Fruit fly (Drosophila melanogaster): ENCODE data around the gene CG46468.

dm6 chr2L:9594625-9595300, 29.5 kb upstream of the CG46468 start:
- TF ChIP-seq CG10348 (GFP tag; IDR thresholded peaks at IDR 0.05) (no peak), CG8301 (tag; optimal IDR thresholded peaks at IDR 0.05) (no peak), Pif1A (GFP tag; optimal IDR thresholded peaks at IDR 0.05) (no peak), CG34367 (tag; optimal IDR thresholded peaks at IDR 0.05) (no peak), CG8159 (tag; optimal IDR thresholded peaks at IDR 0.05) (peak; percentile 37), rn (GFP tag; IDR thresholded peaks at IDR 0.05) (no peak), CG14655 (GFP tag; optimal IDR thresholded peaks at IDR 0.05) (no peak)

Data from whole organism, pupa.